Fruit fly (Drosophila melanogaster): ENCODE measurements around the gene CG5883.

DNA sequence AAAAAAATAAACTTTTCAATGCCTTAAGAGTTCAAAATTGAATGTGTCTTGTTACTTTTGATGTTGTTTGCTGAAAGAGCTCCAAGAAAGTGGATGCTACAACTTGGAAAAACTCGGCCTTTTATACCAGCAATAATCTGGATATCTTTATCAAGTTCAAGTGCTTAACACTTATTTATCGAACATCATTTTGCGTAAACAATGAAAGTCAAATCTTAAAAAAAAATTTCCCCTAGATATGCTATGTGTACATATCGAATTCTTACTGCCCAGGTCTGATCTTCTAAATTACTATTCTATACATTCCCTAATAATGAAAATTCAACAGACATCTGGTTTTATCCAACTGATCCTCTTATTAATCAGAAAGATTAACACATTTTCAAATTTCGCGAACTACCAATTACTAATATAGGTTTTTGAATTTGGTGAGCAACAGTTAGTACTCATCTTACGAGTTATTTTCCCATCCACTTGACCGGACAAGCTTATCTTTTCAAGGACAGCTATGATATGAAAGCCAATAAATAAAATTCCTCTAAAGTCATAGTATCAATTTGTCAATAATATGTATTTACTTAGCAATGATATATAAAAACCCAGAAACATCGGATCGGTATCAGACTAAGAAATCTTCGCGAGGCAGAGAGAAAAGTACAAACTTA is 13.1 kb upstream of the CG5883 start, which contains the start of the genes CG11570 and CG43294:
- TF ChIP-seq h (optimal IDR thresholded peaks at IDR 0.05): no peak
- no peak for TF ChIP-seq psq (optimal IDR thresholded peaks at IDR 0.05)
- no peak for TF ChIP-seq Myc (optimal IDR thresholded peaks at IDR 0.05)

Measured in Kc167 (cell line).